Worm (Caenorhabditis elegans): ENCODE measurements around the gene M01G5.1.

M01G5.1 gene

ce11 chrIII:1558441-1559159 lies 62.4 kb downstream of the M01G5.1 start, which contains the start of the genes eelo-1 and Y67D2.2:
Gene eelo-1 (minus strand): TSS chrIII:1558529.
Gene Y67D2.2 (plus strand): TSS chrIII:1558800.
- TF ChIP-seq snpc-4 (tag; optimal IDR thresholded peaks at IDR 0.05) (no peak), nhr-2 (tag; optimal IDR thresholded peaks at IDR 0.05) (no peak), elt-3 (tag; optimal IDR thresholded peaks at IDR 0.05) (no peak), zip-8 (tag; optimal IDR thresholded peaks at IDR 0.05) (no peak), nhr-76 (tag; optimal IDR thresholded peaks at IDR 0.05) (no peak), lin-13 (tag; optimal IDR thresholded peaks at IDR 0.05) (peak; percentile 33), unc-120 (tag; optimal IDR thresholded peaks at IDR 0.05; ENCODE audit: poor library complexity, severe bottlenecking) (no peak), mep-1 (tag; optimal IDR thresholded peaks at IDR 0.05) (peak; percentile 45), lsy-2 (tag; optimal IDR thresholded peaks at IDR 0.05) (peak; percentile 26), nhr-237 (tag; optimal IDR thresholded peaks at IDR 0.05) (no peak), mab-5 (tag; optimal IDR thresholded peaks at IDR 0.05) (no peak), ces-1 (GFP tag; optimal IDR thresholded peaks at IDR 0.05) (peak; percentile 61)
